Worm (Caenorhabditis elegans) whole organism, L4 larva: ENCODE data around the gene K06A4.10.
A peak's percentile ranks its signal among the peaks of the same experiment; 100 is the strongest.

ENCODE experiments used
- D1046.2 ChIP-seq: fragments of 200-800 bp; sonication (Bioruptor generic); IDR thresholded peaks from 2 replicates; pipeline ENCODE4 v1.3.6; 2022; ENCODE audit warnings: missing genetic modification characterization, missing compliant biosample characterization
- ZK337.2 ChIP-seq: fragments of 200-800 bp; sonication (Bioruptor generic); IDR thresholded peaks from 2 replicates; pipeline ENCODE4 v1.3.6; 2022; ENCODE audit warnings: missing genetic modification reagents, missing genetic modification characterization, missing compliant biosample characterization
- aha-1 ChIP-seq: fragments of 150-350 bp; peaks from one replicate; lab custom pipeline; 2014; ENCODE audit warnings: missing biosample characterization, missing genetic modification characterization
- ceh-28 ChIP-seq: fragments of 150-350 bp; optimal IDR thresholded peaks from 2 replicates; lab custom pipeline; 2014; ENCODE audit warnings: missing biosample characterization, missing genetic modification reagents, missing genetic modification characterization
- daf-16 ChIP-seq, 3 experiments: sonication (generic microtip); optimal IDR thresholded peaks; 2 replicates each; lab custom pipeline; 2016 to 2017; ENCODE audit warnings: missing genetic modification characterization in 3 of 3, missing genetic modification reagents in 3 of 3, mild to moderate bottlenecking in 2 of 3, missing compliant biosample characterization in 2 of 3, missing biosample characterization in 1 of 3, moderate library complexity in 1 of 3
- daf-19 ChIP-seq: fragments of 200-800 bp; sonication (Bioruptor generic); conservative IDR thresholded peaks from 2 replicates; pipeline ENCODE4 v1.3.6; 2022; ENCODE audit warnings: missing genetic modification characterization, missing compliant biosample characterization
- dmd-6 ChIP-seq: fragments of 200-800 bp; sonication (Bioruptor generic); IDR thresholded peaks from 2 replicates; pipeline ENCODE4 v1.3.6; 2022; ENCODE audit warnings: missing genetic modification reagents, missing genetic modification characterization, missing compliant biosample characterization
- dmd-8 ChIP-seq: fragments of 200-800 bp; sonication (Bioruptor generic); IDR thresholded peaks from 2 replicates; pipeline ENCODE4 v1.3.6; 2022; ENCODE audit warnings: missing genetic modification characterization, missing compliant biosample characterization
- dmd-9 ChIP-seq: fragments of 200-800 bp; sonication (Bioruptor generic); IDR thresholded peaks from 2 replicates; pipeline ENCODE4 v1.3.6; 2022; ENCODE audit warnings: missing genetic modification reagents, missing genetic modification characterization, missing compliant biosample characterization
- dve-1 ChIP-seq: sonication (generic microtip); optimal IDR thresholded peaks from 2 replicates; lab custom pipeline; 2017; ENCODE audit warnings: antibody characterized with exemption, mild to moderate bottlenecking, missing genetic modification characterization, missing compliant biosample characterization; ENCODE audit not compliant: insufficient read depth
- egl-27 ChIP-seq: sonication (generic microtip); optimal IDR thresholded peaks from 3 replicates; lab custom pipeline; 2017; ENCODE audit warnings: missing biosample characterization, missing genetic modification reagents, missing genetic modification characterization
- egl-43 ChIP-seq: fragments of 200-800 bp; sonication (Bioruptor generic); IDR thresholded peaks from 2 replicates; pipeline ENCODE4 v1.3.6; 2022; ENCODE audit warnings: missing genetic modification reagents, missing genetic modification characterization, missing compliant biosample characterization
- hif-1 ChIP-seq, 2 experiments: sonication (generic microtip); optimal IDR thresholded peaks; 2 replicates each; lab custom pipeline; 2016 to 2017; ENCODE audit warnings: missing compliant biosample characterization in 2 of 2, missing genetic modification characterization in 2 of 2, missing genetic modification reagents in 2 of 2, missing genotype in 2 of 2, mild to moderate bottlenecking in 1 of 2
- hlh-11 ChIP-seq: fragments of 200-800 bp; sonication (Bioruptor generic); optimal IDR thresholded peaks from 2 replicates; lab custom pipeline; 2018; ENCODE audit warnings: mild to moderate bottlenecking, missing genetic modification characterization, missing compliant biosample characterization
- lin-1 ChIP-seq: fragments of 200-800 bp; sonication (Bioruptor generic); IDR thresholded peaks from 2 replicates; pipeline ENCODE4 v1.3.6; 2022; ENCODE audit warnings: missing genetic modification reagents, missing genetic modification characterization, missing compliant biosample characterization
- lin-13 ChIP-seq: fragments of 150-350 bp; optimal IDR thresholded peaks from 2 replicates; lab custom pipeline; 2014; ENCODE audit warnings: missing biosample characterization, missing genetic modification reagents, missing genetic modification characterization
- madf-5 ChIP-seq, 2 experiments: fragments of 200-800 bp; sonication (Bioruptor generic); IDR thresholded peaks; 2 replicates each; pipeline ENCODE4 v1.3.6; 2022; ENCODE audit warnings: missing compliant biosample characterization in 2 of 2, missing genetic modification characterization in 2 of 2
- mdl-1 ChIP-seq, 2 experiments: fragments of 150-350 bp in 1 of 2; sonication (generic microtip) in 1 of 2; optimal IDR thresholded peaks; 2 replicates each; lab custom pipeline; 2014 to 2017; ENCODE audit warnings: missing biosample characterization in 2 of 2, missing genetic modification characterization in 2 of 2
- mes-2 ChIP-seq: sonication (generic microtip); optimal IDR thresholded peaks from 2 replicates; lab custom pipeline; 2016; ENCODE audit warnings: missing genotype, mild to moderate bottlenecking, missing genetic modification characterization, missing compliant biosample characterization; ENCODE audit not compliant: poor library complexity, severe bottlenecking
- nhr-28 ChIP-seq: fragments of 150-350 bp; optimal IDR thresholded peaks from 2 replicates; lab custom pipeline; 2014; ENCODE audit warnings: missing biosample characterization, missing genetic modification characterization
- nhr-41 ChIP-seq: fragments of 200-800 bp; sonication (Bioruptor generic); IDR thresholded peaks from 2 replicates; pipeline ENCODE4 v1.3.6; 2022; ENCODE audit warnings: missing genetic modification reagents, missing genetic modification characterization, missing compliant biosample characterization
- pqm-1 ChIP-seq: sonication (generic microtip); optimal IDR thresholded peaks from 2 replicates; lab custom pipeline; 2017; ENCODE audit warnings: missing biosample characterization, missing genetic modification characterization
- saeg-2 ChIP-seq: fragments of 200-800 bp; sonication (Bioruptor generic); IDR thresholded peaks from 2 replicates; pipeline ENCODE4 v1.3.6; 2022; ENCODE audit warnings: missing genetic modification reagents, missing genetic modification characterization, missing compliant biosample characterization
- unc-62 ChIP-seq, 3 experiments: fragments of 150-350 bp in 1 of 3; sonication (generic microtip); optimal IDR thresholded peaks in 2 of 3; peaks in 1 of 3; 1 replicate in 1 of 3; 2 replicates in 2 of 3; lab custom pipeline; 2014 to 2017; ENCODE audit warnings: missing biosample characterization in 3 of 3, missing genetic modification characterization in 3 of 3, missing genetic modification reagents in 3 of 3, missing genotype in 1 of 3
- vab-7 ChIP-seq: fragments of 200-800 bp; sonication (Bioruptor generic); IDR thresholded peaks from 2 replicates; pipeline ENCODE4 v1.3.6; 2022; ENCODE audit warnings: missing genetic modification reagents, missing genetic modification characterization, missing compliant biosample characterization
- zag-1 ChIP-seq: fragments of 150-350 bp; optimal IDR thresholded peaks from 2 replicates; lab custom pipeline; 2014; ENCODE audit warnings: missing biosample characterization, missing genetic modification characterization
- zip-2 ChIP-seq: fragments of 150-350 bp; optimal IDR thresholded peaks from 2 replicates; lab custom pipeline; 2014; ENCODE audit warnings: missing biosample characterization, missing genetic modification characterization

Gene K06A4.10

DNA sequence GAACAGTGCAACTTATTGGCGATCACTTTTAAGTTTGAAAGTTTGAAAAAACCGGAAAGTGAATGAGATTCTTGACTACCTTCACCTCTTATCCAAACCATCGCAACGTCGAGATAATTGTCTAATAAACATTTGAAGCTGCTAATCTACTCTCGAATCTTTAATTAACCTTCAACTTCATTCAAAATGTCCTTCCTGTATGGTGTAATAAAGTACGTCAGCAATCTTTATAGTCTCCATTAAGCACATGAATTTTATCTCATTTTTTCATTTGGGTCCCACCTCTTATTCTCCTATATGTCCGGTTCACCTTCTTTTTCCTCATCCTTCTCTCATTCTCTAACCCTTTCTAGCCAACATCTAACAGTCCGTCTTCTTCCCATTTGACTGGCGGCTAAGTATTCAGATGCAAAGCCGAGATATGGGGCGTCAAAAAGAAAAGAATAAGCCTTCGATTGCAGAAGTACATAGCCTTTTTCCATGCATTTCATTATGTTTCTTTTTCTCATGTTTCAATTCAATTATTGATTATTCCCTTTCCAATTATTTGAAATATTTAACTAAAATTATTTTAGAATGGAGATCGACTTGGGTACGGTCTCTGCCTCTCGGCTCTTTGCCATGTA is 11.3 kb upstream of the K06A4.10 start, which contains the start of gene swt-5:
Gene swt-5, plus strand, starts transcription at position 576 of the 626 bp plus-strand sequence.
- no peak for TF ChIP-seq ZK337.2 (GFP tag; lab: Robert Waterston, UW)
- no peak for TF ChIP-seq unc-62 (GFP tag; optimal IDR thresholded peaks at IDR 0.05 in 1 of 2; lab: Kevin White, UChicago)
- TF ChIP-seq unc-62 (tag; optimal IDR thresholded peaks at IDR 0.05; lab: Kevin White, UChicago): no peak
- TF ChIP-seq D1046.2: no peak
- no peak for TF ChIP-seq lin-13
- TF ChIP-seq madf-5 (GFP tag; IDR thresholded peaks at IDR 0.05; lab: Robert Waterston, UW): no peak
- TF ChIP-seq, all 104 proteins: peak for 0

DNA sequence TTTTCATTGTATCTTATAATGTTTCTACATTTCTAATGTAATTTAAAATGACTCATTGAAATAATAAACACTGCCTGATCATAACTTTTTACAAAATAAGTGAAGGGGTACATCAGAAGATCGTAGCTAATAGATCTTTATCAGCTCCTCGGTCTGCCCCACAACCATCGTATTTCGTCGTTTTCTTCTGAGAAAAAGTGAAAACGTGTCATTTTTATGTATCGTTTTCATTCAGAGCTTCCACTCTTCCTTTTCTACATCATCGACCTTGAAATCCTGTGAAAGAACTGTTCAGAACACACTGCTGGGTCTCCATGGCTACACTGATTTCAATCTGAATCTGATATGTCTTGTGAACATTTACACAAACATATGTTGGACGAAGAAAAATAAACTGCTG is 9.7 kb upstream of the K06A4.10 start:
- TF ChIP-seq zip-2 (tag; lab: Kevin White, UChicago) (no peak), ceh-28 (no peak), saeg-2 (no peak)

DNA sequence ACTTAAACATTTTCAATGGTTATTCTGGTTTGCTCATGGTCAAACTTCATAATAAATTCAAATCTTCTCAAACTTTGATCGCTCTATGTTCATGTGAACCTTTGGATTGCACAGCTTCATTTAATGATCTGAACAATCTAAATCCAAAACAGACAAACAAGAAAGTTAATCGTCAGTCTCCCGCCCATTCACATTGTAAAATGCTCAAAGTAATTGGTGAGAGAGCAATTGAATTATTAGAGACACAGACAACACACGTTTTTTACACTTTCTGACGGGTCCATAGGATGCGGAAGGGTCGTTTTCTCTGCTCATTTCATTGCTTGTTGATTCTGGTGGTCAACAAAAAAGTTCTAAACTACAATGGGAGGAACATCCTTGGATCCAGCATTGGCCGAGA is 7.1 kb upstream of the K06A4.10 start, which contains the start of gene gsnl-1:
Gene gsnl-1, plus strand, starts transcription at position 301 of the 400 bp plus-strand sequence.
- TF ChIP-seq zag-1 (tag; lab: Kevin White, UChicago) (no peak), daf-16 (GFP tag; optimal IDR thresholded peaks at IDR 0.05; lab: Kevin White, UChicago) (peak in 1 of 2 experiments; percentile 37), daf-16 (tag; optimal IDR thresholded peaks at IDR 0.05; lab: Kevin White, UChicago) (no peak)

DNA sequence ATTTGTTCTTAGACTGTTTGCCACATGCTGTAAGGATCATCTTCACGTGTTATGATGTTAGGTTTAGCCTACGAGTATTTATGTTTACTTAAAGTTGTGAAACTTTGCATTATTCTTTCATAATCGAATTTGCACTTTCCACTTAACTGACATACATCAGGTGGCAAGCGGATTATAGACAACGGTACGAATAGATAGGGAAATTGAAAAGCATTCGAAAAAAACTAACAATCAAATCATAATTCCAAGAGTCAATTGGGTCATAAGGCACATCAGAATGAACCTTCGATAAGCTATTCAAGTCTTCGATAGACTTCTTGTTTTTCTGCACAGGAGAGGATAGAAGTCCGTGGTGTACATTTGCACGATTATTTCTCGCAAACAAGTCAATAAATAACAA is 2.9 kb upstream of the K06A4.10 start:
- TF ChIP-seq hlh-11 (tag; lab: Kevin White, UChicago) (peak; percentile 35), dve-1 (peak; percentile 56), daf-16 (GFP tag; optimal IDR thresholded peaks at IDR 0.05; lab: Kevin White, UChicago) (no peak), daf-16 (tag; optimal IDR thresholded peaks at IDR 0.05; lab: Kevin White, UChicago) (peak; percentile 26), dmd-6 (GFP tag; lab: Robert Waterston, UW) (peak; percentile 68), nhr-28 (peak; percentile 26), egl-43 (GFP tag; lab: Robert Waterston, UW) (no peak), daf-19 (GFP tag; lab: Robert Waterston, UW) (no peak), pqm-1 (tag; lab: Kevin White, UChicago) (peak; percentile 19)
- TF ChIP-seq, all 104 proteins: peak for 6

DNA sequence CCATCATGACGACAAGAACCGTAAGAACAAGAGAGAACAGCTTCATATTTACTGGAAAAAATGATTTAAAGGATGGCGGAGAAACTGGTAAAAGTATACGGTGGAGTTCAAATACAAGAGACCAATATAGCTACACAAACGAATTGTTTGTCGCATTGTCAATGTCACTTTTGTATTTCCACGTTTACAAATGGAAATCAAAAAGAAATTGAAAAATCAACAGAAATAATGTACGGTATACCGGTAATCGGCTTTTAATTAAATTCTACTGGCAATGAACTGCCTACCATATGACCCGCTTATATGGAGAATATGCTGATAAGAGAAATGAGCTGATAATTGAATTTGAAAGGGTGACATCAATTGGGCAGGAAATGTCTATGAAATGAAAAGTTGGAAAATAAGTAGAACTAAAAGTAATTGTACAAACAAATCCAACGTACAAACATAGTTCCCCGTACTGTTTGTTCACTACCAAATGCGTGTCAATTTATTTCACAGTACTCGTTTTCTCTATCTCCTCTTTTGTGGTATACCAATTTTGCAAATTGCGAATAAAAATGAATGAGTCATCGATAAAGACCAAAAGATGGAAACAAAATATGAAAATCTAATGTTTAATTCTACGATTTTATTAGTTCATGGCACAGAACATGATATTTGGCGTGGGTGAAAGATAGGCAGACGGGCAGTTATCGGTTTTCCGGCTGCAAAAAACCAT is 2.0 kb upstream of the K06A4.10 start, which contains the start of gene K06A4.7:
Gene K06A4.7, minus strand, starts transcription at position 51 of the 721 bp plus-strand sequence.
- no peak for TF ChIP-seq dmd-9 (GFP tag; lab: Robert Waterston, UW)
- TF ChIP-seq daf-16 (GFP tag; optimal IDR thresholded peaks at IDR 0.05; lab: Kevin White, UChicago): no peak
- TF ChIP-seq daf-16 (tag; optimal IDR thresholded peaks at IDR 0.05; lab: Kevin White, UChicago): peak; percentile 64
- peak; percentile 21 for TF ChIP-seq dve-1
- TF ChIP-seq mes-2 (tag; lab: Kevin White, UChicago): no peak
- no peak for TF ChIP-seq nhr-41 (GFP tag; lab: Robert Waterston, UW)
- TF ChIP-seq zag-1 (tag; lab: Kevin White, UChicago): no peak
- TF ChIP-seq vab-7: no peak
- peak; percentile 48 for TF ChIP-seq nhr-28
- no peak for TF ChIP-seq dmd-8 (GFP tag; lab: Robert Waterston, UW)
- no peak for TF ChIP-seq egl-27 (tag; lab: Kevin White, UChicago)
- TF ChIP-seq hif-1 (tag; optimal IDR thresholded peaks at IDR 0.05; lab: Kevin White, UChicago): peak in 1 of 2 experiments; percentile 1
- peak; percentile 51 for TF ChIP-seq dmd-6 (GFP tag; lab: Robert Waterston, UW)
- TF ChIP-seq hlh-11 (tag; lab: Kevin White, UChicago): peak; percentile 76
- peak; percentile 55 for TF ChIP-seq aha-1 (tag; lab: Kevin White, UChicago)
- 0 out of 2 replicates have a peak, but pooled peaks have one; percentile 17 for TF ChIP-seq lin-1 (GFP tag; lab: Robert Waterston, UW)
- peak in 1 of 2 experiments; percentile 33 for TF ChIP-seq mdl-1 (tag; optimal IDR thresholded peaks at IDR 0.05; lab: Kevin White, UChicago)
- no peak for TF ChIP-seq zip-2 (tag; lab: Kevin White, UChicago)
